Worm (Caenorhabditis elegans) whole organism, L1 larva: ENCODE measurements around the gene lec-10.

Experiments
- ets-5 ChIP-seq: fragments of 200-800 bp; sonication (Bioruptor generic); IDR thresholded peaks from 2 replicates; pipeline ENCODE4 v1.3.6; 2022; ENCODE audit warnings: missing genetic modification characterization, missing compliant biosample characterization
- pqm-1 ChIP-seq: sonication (generic microtip); optimal IDR thresholded peaks from 3 replicates; lab custom pipeline; 2017; ENCODE audit warnings: missing biosample characterization, missing genetic modification characterization
- unc-86 ChIP-seq: sonication (generic microtip); optimal IDR thresholded peaks from 2 replicates; lab custom pipeline; 2016; ENCODE audit warnings: missing genetic modification characterization, missing compliant biosample characterization

- TF ChIP-seq pqm-1 = no peak
- no peak for TF ChIP-seq unc-86 (tag; lab: Kevin White, UChicago)
- no peak for TF ChIP-seq ets-5
Observed at ce11 chrV:6513356-6513755, 24.4 kb upstream of the lec-10 start.
